Worm (Caenorhabditis elegans): ENCODE results near the gene nhr-105.

nhr-105 gene

DNA sequence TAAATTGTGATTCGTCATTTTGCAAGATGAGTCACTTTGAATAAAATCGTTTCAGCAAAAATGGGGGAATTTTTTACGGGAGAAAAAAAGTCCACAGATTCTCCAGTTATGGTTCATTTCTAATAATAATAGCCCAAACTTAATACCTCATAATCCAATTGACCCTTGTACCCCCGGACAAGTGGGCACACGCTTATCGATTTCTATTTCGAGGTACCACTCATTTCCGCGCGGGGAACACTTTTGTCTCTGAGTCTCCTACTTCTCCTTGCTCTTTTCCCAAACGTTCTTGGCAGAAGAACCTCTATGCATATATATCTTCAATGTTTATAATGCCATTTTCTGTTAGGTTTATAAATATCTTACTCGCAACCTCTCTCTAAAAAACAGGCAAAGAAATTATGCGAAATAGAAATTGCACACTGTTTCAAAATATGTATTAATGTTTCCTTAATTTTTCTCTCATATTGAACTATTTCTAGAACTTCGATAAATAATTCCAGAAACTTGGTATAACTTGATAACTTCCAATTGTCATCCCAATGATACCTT lies 32.8 kb upstream of the nhr-105 start, which contains the start of gene gldi-4:
Gene gldi-4 (plus strand): TSS at position 502 of the 552 bp plus-strand sequence.
- TF ChIP-seq lsy-12 (tag; optimal IDR thresholded peaks at IDR 0.05) (no peak), tbx-2 (tag; optimal IDR thresholded peaks at IDR 0.05) (no peak)

- TF ChIP-seq fkh-10 (GFP tag; optimal IDR thresholded peaks at IDR 0.05) (peak; percentile 52), R02D3.7 (tag; optimal IDR thresholded peaks at IDR 0.05) (no peak)
Measured at ce11 chrIV:7018623-7019022, 31.3 kb upstream of the nhr-105 start.

DNA sequence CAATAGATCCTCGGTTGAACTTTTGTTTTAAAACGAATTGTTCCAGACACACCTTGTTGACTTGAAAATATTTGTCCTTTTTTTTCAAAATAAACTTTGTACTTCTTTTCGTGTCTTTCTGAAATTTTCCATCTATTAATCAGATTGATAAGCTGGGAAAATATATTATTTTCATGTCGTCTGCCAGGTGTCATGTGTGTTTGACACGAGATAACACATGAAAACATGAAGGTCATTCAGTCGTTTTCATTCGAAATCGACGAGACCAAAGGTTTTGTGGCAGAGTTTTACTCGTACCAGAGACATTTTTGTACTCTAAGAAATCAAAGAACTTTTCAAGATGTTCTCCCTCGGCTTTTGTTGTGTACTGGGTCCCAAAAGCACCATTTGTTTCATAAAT lies 29.3 kb upstream of the nhr-105 start:
- TF ChIP-seq nhr-25 (tag; optimal IDR thresholded peaks at IDR 0.05) (peak; percentile 23), ceh-28 (tag; optimal IDR thresholded peaks at IDR 0.05) (no peak), elt-2 (tag; optimal IDR thresholded peaks at IDR 0.05) (peak; percentile 80), pqm-1 (tag; optimal IDR thresholded peaks at IDR 0.05) (peak; percentile 48), pha-4 (tag; optimal IDR thresholded peaks at IDR 0.05) (peak; percentile 63)

ce11 chrIV:7022227-7022626 lies 27.7 kb upstream of the nhr-105 start:
- no peak for TF ChIP-seq fkh-2 (tag; optimal IDR thresholded peaks at IDR 0.05)
- TF ChIP-seq zag-1 (tag; optimal IDR thresholded peaks at IDR 0.05), result no peak
- TF ChIP-seq nhr-11 (tag; optimal IDR thresholded peaks at IDR 0.05), result no peak

DNA sequence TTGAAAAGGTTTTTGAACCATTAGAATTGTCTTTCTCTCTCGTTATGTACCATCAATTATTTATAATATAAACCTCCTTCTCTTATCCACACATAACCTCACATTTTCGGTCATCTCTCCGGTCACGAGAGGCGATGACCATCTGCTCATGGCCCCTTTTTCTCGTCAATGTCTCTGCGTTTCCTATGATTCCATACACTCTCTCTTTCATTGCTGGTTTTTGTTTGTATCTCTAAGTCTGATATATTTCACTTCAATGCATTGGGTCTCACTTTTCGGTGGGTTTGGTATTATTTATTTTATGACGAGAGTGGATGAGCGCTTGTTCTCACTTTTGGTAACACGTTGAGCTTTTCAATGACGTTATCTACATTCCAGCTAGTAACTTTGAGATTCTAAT lies 27.0 kb upstream of the nhr-105 start:
- TF ChIP-seq tbx-2 (tag; optimal IDR thresholded peaks at IDR 0.05) (peak; percentile 15), sea-2 (GFP tag; optimal IDR thresholded peaks at IDR 0.05) (no peak), ztf-11 (tag; optimal IDR thresholded peaks at IDR 0.05) (no peak), daf-12 (tag; optimal IDR thresholded peaks at IDR 0.05) (no peak), fkh-10 (GFP tag; optimal IDR thresholded peaks at IDR 0.05) (no peak), lsy-12 (tag; optimal IDR thresholded peaks at IDR 0.05) (no peak), aly-2 (tag; optimal IDR thresholded peaks at IDR 0.05) (no peak), fkh-2 (tag; optimal IDR thresholded peaks at IDR 0.05) (no peak), pqm-1 (tag; optimal IDR thresholded peaks at IDR 0.05) (peak; percentile 2), skn-1 (tag; optimal IDR thresholded peaks at IDR 0.05) (no peak), jun-1 (tag; optimal IDR thresholded peaks at IDR 0.05) (peak; percentile 56), ztf-4 (tag; optimal IDR thresholded peaks at IDR 0.05) (no peak), nhr-237 (tag; optimal IDR thresholded peaks at IDR 0.05) (no peak), fos-1 (tag; optimal IDR thresholded peaks at IDR 0.05) (no peak), lin-39 (tag; optimal IDR thresholded peaks at IDR 0.05) (no peak), snpc-4 (tag; optimal IDR thresholded peaks at IDR 0.05) (peak; percentile 59), zag-1 (tag; optimal IDR thresholded peaks at IDR 0.05) (no peak), R02D3.7 (tag; optimal IDR thresholded peaks at IDR 0.05) (no peak), unc-62 (GFP tag; optimal IDR thresholded peaks at IDR 0.05) (no peak), nhr-43 (tag; optimal IDR thresholded peaks at IDR 0.05; ENCODE audit: poor library complexity, severe bottlenecking) (peak; percentile 39), nhr-77 (tag; optimal IDR thresholded peaks at IDR 0.05) (no peak), ceh-16 (tag; optimal IDR thresholded peaks at IDR 0.05) (no peak), elt-3 (tag; optimal IDR thresholded peaks at IDR 0.05) (no peak), hmg-11 (tag; optimal IDR thresholded peaks at IDR 0.05) (peak; percentile 59), unc-39 (tag; optimal IDR thresholded peaks at IDR 0.05) (no peak), eor-1 (tag; optimal IDR thresholded peaks at IDR 0.05) (no peak), nhr-28 (tag; optimal IDR thresholded peaks at IDR 0.05) (no peak), pha-4 (tag; optimal IDR thresholded peaks at IDR 0.05) (peak; percentile 87), egl-5 (tag; optimal IDR thresholded peaks at IDR 0.05) (peak; percentile 89), mdl-1 (tag; optimal IDR thresholded peaks at IDR 0.05) (no peak), mml-1 (tag; optimal IDR thresholded peaks at IDR 0.05) (no peak), ceh-82 (tag; optimal IDR thresholded peaks at IDR 0.05) (no peak), nhr-25 (tag; optimal IDR thresholded peaks at IDR 0.05) (peak; percentile 2), nfya-1 (tag; optimal IDR thresholded peaks at IDR 0.05; ENCODE audit: insufficient read depth) (peak; percentile 55), ama-1 (optimal IDR thresholded peaks at IDR 0.05) (no peak), ceh-9 (tag; optimal IDR thresholded peaks at IDR 0.05) (no peak), nhr-23 (tag; optimal IDR thresholded peaks at IDR 0.05) (peak; percentile 30), nhr-67 (tag; optimal IDR thresholded peaks at IDR 0.05) (no peak), nhr-76 (tag; optimal IDR thresholded peaks at IDR 0.05) (no peak), elt-2 (tag; optimal IDR thresholded peaks at IDR 0.05) (peak; percentile 11), nhr-12 (tag; optimal IDR thresholded peaks at IDR 0.05) (no peak), egl-27 (tag; optimal IDR thresholded peaks at IDR 0.05) (no peak), lin-15B (tag; optimal IDR thresholded peaks at IDR 0.05) (peak; percentile 16), ceh-28 (tag; optimal IDR thresholded peaks at IDR 0.05) (peak; percentile 29)
